Worm (Caenorhabditis elegans) whole organism, mixed stage, embryonic: ENCODE measurements around the gene riok-3.

Experiments
- ceh-39 ChIP-seq: fragments of 150-350 bp; optimal IDR thresholded peaks from 2 replicates; lab custom pipeline; 2014; ENCODE audit warnings: missing biosample characterization, missing genetic modification characterization
- elt-3 ChIP-seq: fragments of 150-350 bp; optimal IDR thresholded peaks from 2 replicates; lab custom pipeline; 2014; ENCODE audit warnings: missing biosample characterization, missing genetic modification characterization
- lin-13 ChIP-seq: fragments of 150-350 bp; optimal IDR thresholded peaks from 2 replicates; lab custom pipeline; 2014; ENCODE audit warnings: missing biosample characterization, missing genetic modification characterization
- nhr-12 ChIP-seq: fragments of 150-350 bp; optimal IDR thresholded peaks from 2 replicates; lab custom pipeline; 2014; ENCODE audit warnings: missing biosample characterization, missing genetic modification characterization
- nhr-2 ChIP-seq: fragments of 150-350 bp; optimal IDR thresholded peaks from 2 replicates; lab custom pipeline; 2014; ENCODE audit warnings: missing biosample characterization, missing genetic modification characterization
- nhr-237 ChIP-seq: fragments of 150-350 bp; optimal IDR thresholded peaks from 2 replicates; lab custom pipeline; 2014; ENCODE audit warnings: missing biosample characterization, missing genetic modification characterization
- pha-4 ChIP-seq: fragments of 150-350 bp; optimal IDR thresholded peaks from 2 replicates; lab custom pipeline; 2018; ENCODE audit warnings: missing biosample characterization, missing genetic modification reagents, missing genetic modification characterization
- unc-39 ChIP-seq: fragments of 150-350 bp; optimal IDR thresholded peaks from 2 replicates; lab custom pipeline; 2014; ENCODE audit warnings: missing biosample characterization, missing genetic modification characterization
- unc-62 ChIP-seq: fragments of 150-350 bp; optimal IDR thresholded peaks from 2 replicates; lab custom pipeline; 2014; ENCODE audit warnings: missing biosample characterization, missing genetic modification reagents, missing genetic modification characterization
- ztf-11 ChIP-seq: fragments of 150-350 bp; optimal IDR thresholded peaks from 2 replicates; lab custom pipeline; 2014; ENCODE audit warnings: missing biosample characterization, missing genetic modification characterization

DNA sequence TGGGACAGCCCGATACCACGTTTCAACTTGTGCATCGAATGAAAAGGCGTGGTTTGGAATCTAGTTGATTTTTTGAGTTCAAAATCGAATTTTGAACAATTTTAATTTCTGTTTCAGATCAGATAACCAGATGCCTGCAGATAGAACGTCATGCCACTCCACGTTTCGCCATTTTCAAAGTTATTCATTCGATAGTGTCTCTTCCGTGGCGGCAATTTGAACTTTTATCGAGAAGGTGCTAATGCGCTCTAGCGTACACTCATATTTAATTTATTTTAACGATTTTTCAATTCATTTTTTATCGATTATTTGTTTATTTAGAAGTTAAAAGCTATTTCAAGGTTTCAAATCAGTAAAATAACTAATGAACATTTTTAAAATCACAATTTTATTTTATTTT is 28.9 kb downstream of the riok-3 start:
- TF ChIP-seq elt-3 (tag; lab: Kevin White, UChicago) (no peak), pha-4 (tag; lab: Kevin White, UChicago) (no peak), nhr-237 (tag; lab: Kevin White, UChicago) (no peak), nhr-12 (tag; lab: Kevin White, UChicago) (no peak), lin-13 (tag; lab: Kevin White, UChicago) (no peak), unc-39 (tag; lab: Kevin White, UChicago) (no peak), nhr-2 (no peak), unc-62 (GFP tag; lab: Kevin White, UChicago) (no peak), ceh-39 (tag; lab: Kevin White, UChicago) (no peak), ztf-11 (tag; lab: Kevin White, UChicago) (no peak)
